Worm (Caenorhabditis elegans) whole organism, mixed stage, embryonic: Measurements from ENCODE around the gene srxa-8.

ENCODE experiments used
- M03D4.4 ChIP-seq: sonication (generic microtip); optimal IDR thresholded peaks from 2 replicates; lab custom pipeline; 2017; ENCODE audit warnings: mild to moderate bottlenecking, missing genetic modification characterization, missing compliant biosample characterization
- bed-3 ChIP-seq: fragments of 200-800 bp; sonication (Bioruptor generic); optimal IDR thresholded peaks from 3 replicates; lab custom pipeline; 2018; ENCODE audit warnings: mild to moderate bottlenecking, missing genetic modification characterization, moderate library complexity, missing compliant biosample characterization
- blmp-1 ChIP-seq: fragments of 150-350 bp; optimal IDR thresholded peaks from 2 replicates; lab custom pipeline; 2014; ENCODE audit warnings: missing biosample characterization, missing genetic modification characterization
- ceh-39 ChIP-seq: fragments of 150-350 bp; optimal IDR thresholded peaks from 2 replicates; lab custom pipeline; 2014; ENCODE audit warnings: missing biosample characterization, missing genetic modification characterization
- ceh-43 ChIP-seq: fragments of 200-800 bp; sonication (Bioruptor generic); optimal IDR thresholded peaks from 2 replicates; lab custom pipeline; 2018; ENCODE audit warnings: mild to moderate bottlenecking, missing genetic modification characterization, moderate library complexity, missing compliant biosample characterization
- ceh-83 ChIP-seq: fragments of 200-800 bp; sonication (Bioruptor generic); optimal IDR thresholded peaks from 2 replicates; lab custom pipeline; 2018; ENCODE audit warnings: mild to moderate bottlenecking, missing genetic modification characterization, missing compliant biosample characterization
- ces-1 ChIP-seq: fragments of 150-350 bp; optimal IDR thresholded peaks from 2 replicates; lab custom pipeline; 2014; ENCODE audit warnings: missing biosample characterization, missing genetic modification reagents, missing genetic modification characterization
- cnd-1 ChIP-seq: fragments of 200-800 bp; sonication (Bioruptor generic); optimal IDR thresholded peaks from 2 replicates; lab custom pipeline; 2018; ENCODE audit warnings: mild to moderate bottlenecking, missing genetic modification characterization, missing compliant biosample characterization
- drap-1 ChIP-seq: fragments of 200-800 bp; sonication (Bioruptor generic); optimal IDR thresholded peaks from 3 replicates; lab custom pipeline; 2018; ENCODE audit warnings: mild to moderate bottlenecking, missing genetic modification characterization, missing compliant biosample characterization
- elt-1 ChIP-seq: sonication (generic microtip); optimal IDR thresholded peaks from 2 replicates; lab custom pipeline; 2017; ENCODE audit warnings: missing genetic modification characterization, mild to moderate bottlenecking, missing compliant biosample characterization, antibody characterized with exemption, moderate library complexity, borderline replicate concordance; ENCODE audit not compliant: insufficient read depth
- elt-3 ChIP-seq: fragments of 150-350 bp; optimal IDR thresholded peaks from 2 replicates; lab custom pipeline; 2014; ENCODE audit warnings: missing biosample characterization, missing genetic modification characterization
- ham-2 ChIP-seq: fragments of 200-800 bp; sonication (Bioruptor generic); optimal IDR thresholded peaks from 2 replicates; lab custom pipeline; 2018; ENCODE audit warnings: mild to moderate bottlenecking, missing genetic modification characterization, missing compliant biosample characterization
- hlh-1 ChIP-seq: fragments of 150-350 bp; optimal IDR thresholded peaks from 2 replicates; lab custom pipeline; 2014; ENCODE audit warnings: missing biosample characterization, missing genetic modification reagents, missing genetic modification characterization
- lin-32 ChIP-seq: fragments of 200-800 bp; sonication (Bioruptor generic); optimal IDR thresholded peaks from 2 replicates; lab custom pipeline; 2018; ENCODE audit warnings: mild to moderate bottlenecking, missing genetic modification characterization, missing compliant biosample characterization
- lsy-2 ChIP-seq: fragments of 150-350 bp; optimal IDR thresholded peaks from 2 replicates; lab custom pipeline; 2014; ENCODE audit warnings: missing biosample characterization, missing genetic modification characterization
- mab-5 ChIP-seq: fragments of 150-350 bp; optimal IDR thresholded peaks from 2 replicates; lab custom pipeline; 2014; ENCODE audit warnings: missing biosample characterization, missing genetic modification characterization
- mep-1 ChIP-seq: fragments of 150-350 bp; optimal IDR thresholded peaks from 2 replicates; lab custom pipeline; 2017; ENCODE audit warnings: missing biosample characterization, missing genetic modification reagents, missing genetic modification characterization, inconsistent platforms
- nhr-2 ChIP-seq: fragments of 150-350 bp; optimal IDR thresholded peaks from 2 replicates; lab custom pipeline; 2014; ENCODE audit warnings: missing biosample characterization, missing genetic modification characterization
- nhr-237 ChIP-seq: fragments of 150-350 bp; optimal IDR thresholded peaks from 2 replicates; lab custom pipeline; 2014; ENCODE audit warnings: missing biosample characterization, missing genetic modification characterization
- nhr-28 ChIP-seq: fragments of 150-350 bp; optimal IDR thresholded peaks from 2 replicates; lab custom pipeline; 2014; ENCODE audit warnings: missing biosample characterization, missing genetic modification characterization
- nhr-76 ChIP-seq: sonication (generic microtip); optimal IDR thresholded peaks from 2 replicates; lab custom pipeline; 2017; ENCODE audit warnings: missing biosample characterization, missing genetic modification characterization
- sem-2 ChIP-seq: fragments of 200-800 bp; sonication (Bioruptor generic); optimal IDR thresholded peaks from 2 replicates; lab custom pipeline; 2018; ENCODE audit warnings: mild to moderate bottlenecking, missing genetic modification characterization, missing compliant biosample characterization
- snpc-4 ChIP-seq: fragments of 150-350 bp; optimal IDR thresholded peaks from 2 replicates; lab custom pipeline; 2014; ENCODE audit warnings: missing biosample characterization, missing genetic modification characterization
- sptf-1 ChIP-seq: sonication (generic microtip); optimal IDR thresholded peaks from 2 replicates; lab custom pipeline; 2017; ENCODE audit warnings: mild to moderate bottlenecking, missing genetic modification characterization, moderate library complexity, missing compliant biosample characterization
- tbx-8 ChIP-seq: fragments of 200-800 bp; sonication (Bioruptor generic); optimal IDR thresholded peaks from 2 replicates; lab custom pipeline; 2018; ENCODE audit warnings: mild to moderate bottlenecking, missing genetic modification characterization, moderate library complexity, missing compliant biosample characterization
- unc-120 ChIP-seq: sonication (generic microtip); optimal IDR thresholded peaks from 2 replicates; lab custom pipeline; 2017; ENCODE audit warnings: missing genetic modification characterization, missing compliant biosample characterization; ENCODE audit not compliant: poor library complexity, severe bottlenecking
- unc-62 ChIP-seq: fragments of 150-350 bp; optimal IDR thresholded peaks from 2 replicates; lab custom pipeline; 2014; ENCODE audit warnings: missing biosample characterization, missing genetic modification reagents, missing genetic modification characterization
- zip-8 ChIP-seq: fragments of 150-350 bp; optimal IDR thresholded peaks from 2 replicates; lab custom pipeline; 2014; ENCODE audit warnings: missing biosample characterization, missing genetic modification characterization
- ztf-11 ChIP-seq: fragments of 150-350 bp; optimal IDR thresholded peaks from 2 replicates; lab custom pipeline; 2014; ENCODE audit warnings: missing biosample characterization, missing genetic modification characterization

The srxa-8 gene

DNA sequence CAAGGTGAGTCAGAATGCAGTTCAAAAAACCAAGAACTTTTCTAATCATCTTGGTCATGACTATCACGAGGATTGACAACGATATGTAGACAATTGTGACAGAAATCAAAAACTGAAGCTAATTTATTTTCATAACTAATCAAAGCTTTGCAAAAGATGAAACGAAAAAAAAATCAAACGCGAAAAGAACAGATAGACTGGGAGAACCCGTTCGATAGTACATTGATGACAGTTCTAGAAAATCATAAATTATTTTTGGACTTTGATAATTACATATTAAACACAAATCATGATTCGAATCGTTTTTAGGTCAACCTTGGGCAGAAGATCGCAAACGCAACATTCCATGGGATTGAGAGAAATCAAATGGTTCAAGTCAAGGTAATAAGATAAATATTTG lies 16.4 kb upstream of the srxa-8 start:
- TF ChIP-seq unc-120, result no peak
- no peak for TF ChIP-seq unc-62 (GFP tag; lab: Kevin White, UChicago)
- TF ChIP-seq zip-8 (tag; lab: Kevin White, UChicago), result no peak
- no peak for TF ChIP-seq cnd-1 (tag; lab: Kevin White, UChicago)
- no peak for TF ChIP-seq ztf-11 (tag; lab: Kevin White, UChicago)
- no peak for TF ChIP-seq nhr-28 (tag; lab: Kevin White, UChicago)
- TF ChIP-seq nhr-237 (tag; lab: Kevin White, UChicago), result no peak
- no peak for TF ChIP-seq sptf-1 (tag; lab: Kevin White, UChicago)
- TF ChIP-seq ham-2 (GFP tag; lab: Kevin White, UChicago), result no peak
- no peak for TF ChIP-seq lin-32 (GFP tag; lab: Kevin White, UChicago)
- TF ChIP-seq lsy-2 (tag; lab: Kevin White, UChicago), result no peak
- no peak for TF ChIP-seq mab-5
- TF ChIP-seq blmp-1 (tag; lab: Kevin White, UChicago), result no peak

- TF ChIP-seq ces-1 (GFP tag; lab: Kevin White, UChicago) (no peak), blmp-1 (tag; lab: Kevin White, UChicago) (no peak), cnd-1 (tag; lab: Kevin White, UChicago) (no peak), nhr-28 (tag; lab: Kevin White, UChicago) (no peak), bed-3 (GFP tag; lab: Kevin White, UChicago) (no peak), ceh-39 (tag; lab: Kevin White, UChicago) (no peak), snpc-4 (no peak), ztf-11 (tag; lab: Kevin White, UChicago) (no peak), tbx-8 (GFP tag; lab: Kevin White, UChicago) (no peak), lin-32 (GFP tag; lab: Kevin White, UChicago) (no peak)
Observed at ce11 chrX:13324326-13324725, 15.7 kb upstream of the srxa-8 start.

DNA sequence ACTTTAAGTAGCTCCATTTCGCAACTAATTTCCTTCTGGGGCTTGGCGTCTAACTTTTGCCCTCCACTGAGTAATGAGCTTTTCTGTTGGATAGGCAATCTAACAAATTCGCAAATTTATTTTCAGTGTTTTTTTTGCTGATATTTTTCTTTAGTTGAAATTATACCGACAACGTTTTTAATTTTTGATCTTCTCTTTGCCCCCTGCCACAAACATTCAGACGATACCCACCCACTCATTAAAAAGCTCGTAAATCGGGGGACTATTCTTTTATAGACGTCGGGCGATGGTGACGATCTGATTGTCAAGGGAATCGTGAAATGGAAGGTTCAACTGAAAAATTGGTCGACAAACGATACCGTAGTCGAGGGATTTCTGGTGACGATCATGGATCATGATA lies 15.1 kb upstream of the srxa-8 start:
- TF ChIP-seq ztf-11 (tag; lab: Kevin White, UChicago), result no peak
- TF ChIP-seq ceh-43, result no peak
- no peak for TF ChIP-seq elt-3 (tag; lab: Kevin White, UChicago)
- TF ChIP-seq elt-1 (tag; lab: Kevin White, UChicago), result no peak
- TF ChIP-seq lin-32 (GFP tag; lab: Kevin White, UChicago), result no peak
- no peak for TF ChIP-seq ceh-39 (tag; lab: Kevin White, UChicago)
- no peak for TF ChIP-seq nhr-76 (tag; lab: Kevin White, UChicago)
- TF ChIP-seq ceh-83, result no peak

DNA sequence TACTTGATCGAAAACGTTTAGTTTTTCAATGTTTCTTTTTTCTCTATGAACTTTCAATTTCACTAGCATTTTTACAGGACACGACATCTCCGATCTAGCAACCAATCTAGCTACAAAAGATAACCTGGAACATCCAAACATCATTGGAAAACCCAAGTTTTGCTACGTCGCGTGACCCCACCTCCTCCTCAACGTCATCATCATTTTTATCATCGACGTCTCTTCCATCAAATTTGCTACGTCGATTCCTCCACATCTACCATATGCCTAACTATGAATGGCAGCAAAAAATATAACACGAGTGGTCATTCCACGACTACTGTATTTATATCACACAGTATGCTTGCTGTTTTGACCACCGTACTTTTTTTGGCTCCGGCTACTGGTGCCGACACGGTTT lies 14.2 kb upstream of the srxa-8 start, which contains the start of gene F46G10.2:
Gene F46G10.2 (plus strand): TSS at position 78 of the 400 bp plus-strand sequence.
- no peak for TF ChIP-seq lin-32 (GFP tag; lab: Kevin White, UChicago)
- TF ChIP-seq zip-8 (tag; lab: Kevin White, UChicago), result no peak
- no peak for TF ChIP-seq ztf-11 (tag; lab: Kevin White, UChicago)

DNA sequence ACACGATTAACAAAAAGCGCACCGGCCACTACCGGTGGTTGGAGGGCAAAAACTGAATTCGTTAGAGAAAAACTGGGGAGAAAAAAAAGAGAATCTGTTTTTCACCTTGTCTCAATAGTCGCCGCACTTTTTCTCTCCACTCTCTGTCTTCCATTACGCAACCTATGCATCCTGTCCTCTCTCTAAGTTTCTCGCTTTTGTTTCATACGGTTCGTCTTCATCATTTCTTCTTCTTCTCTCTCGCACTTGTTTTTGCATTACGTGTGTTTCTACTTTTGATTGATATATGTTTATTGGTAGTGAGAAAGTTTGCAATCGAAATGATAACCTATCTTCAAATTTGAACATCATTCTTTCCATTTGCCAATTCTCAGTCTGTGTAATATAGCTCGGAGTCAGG lies 11.9 kb upstream of the srxa-8 start:
- no peak for TF ChIP-seq mab-5
- TF ChIP-seq unc-62 (GFP tag; lab: Kevin White, UChicago), result peak; percentile 27
- no peak for TF ChIP-seq ceh-39 (tag; lab: Kevin White, UChicago)
- no peak for TF ChIP-seq nhr-237 (tag; lab: Kevin White, UChicago)
- no peak for TF ChIP-seq elt-3 (tag; lab: Kevin White, UChicago)
- no peak for TF ChIP-seq sem-2 (GFP tag; lab: Kevin White, UChicago)
- TF ChIP-seq zip-8 (tag; lab: Kevin White, UChicago), result peak; percentile 2
- TF ChIP-seq lsy-2 (tag; lab: Kevin White, UChicago), result no peak
- TF ChIP-seq ceh-83, result no peak
- no peak for TF ChIP-seq nhr-2
- no peak for TF ChIP-seq lin-32 (GFP tag; lab: Kevin White, UChicago)
- no peak for TF ChIP-seq hlh-1 (tag; lab: Kevin White, UChicago)
- TF ChIP-seq ham-2 (GFP tag; lab: Kevin White, UChicago), result no peak
- no peak for TF ChIP-seq M03D4.4 (tag; lab: Kevin White, UChicago)
- no peak for TF ChIP-seq drap-1 (GFP tag; lab: Kevin White, UChicago)
- no peak for TF ChIP-seq mep-1 (tag; lab: Kevin White, UChicago)
